Fruit fly (Drosophila melanogaster) whole organism, adult: ENCODE measurements around the gene alphaKap4.

Experiments
- CG33017 ChIP-seq: fragments of 200-800 bp; sonication (Bioruptor generic); optimal IDR thresholded peaks from 2 replicates; lab custom pipeline; 2018; ENCODE audit warnings: missing biosample characterization, mild to moderate bottlenecking, missing genetic modification characterization, moderate library complexity
- CG7101 ChIP-seq: fragments of 200-800 bp; sonication (Bioruptor generic); optimal IDR thresholded peaks from 2 replicates; lab custom pipeline; 2018; ENCODE audit warnings: missing biosample characterization, mild to moderate bottlenecking, missing genetic modification characterization, moderate library complexity
- Crg-1 ChIP-seq: fragments of 200-800 bp; sonication (Bioruptor generic); optimal IDR thresholded peaks from 2 replicates; lab custom pipeline; 2016; ENCODE audit warnings: missing biosample characterization, missing genetic modification characterization
- Hr96 ChIP-seq: fragments of 200-800 bp; sonication (Bioruptor generic); optimal IDR thresholded peaks from 2 replicates; lab custom pipeline; 2016; ENCODE audit warnings: missing biosample characterization, missing genetic modification characterization
- Mnt ChIP-seq: fragments of 200-800 bp; sonication (Bioruptor generic); optimal IDR thresholded peaks from 2 replicates; lab custom pipeline; 2016; ENCODE audit warnings: missing biosample characterization, mild to moderate bottlenecking, missing genetic modification characterization
- cnc ChIP-seq, 2 experiments: fragments of >200 bp; optimal IDR thresholded peaks; 2 replicates each; lab custom pipeline; 2017
- ovo ChIP-seq: fragments of 200-800 bp; sonication (Bioruptor generic); optimal IDR thresholded peaks from 2 replicates; lab custom pipeline; 2016; ENCODE audit warnings: missing biosample characterization, missing genetic modification characterization

dm6 chr3L:5968695-5969094 lies 42.1 kb downstream of the alphaKap4 start:
- no peak for TF ChIP-seq Hr96 (GFP tag; lab: Kevin White, UChicago)
- TF ChIP-seq CG33017 = no peak
- TF ChIP-seq ovo = no peak
- no peak for TF ChIP-seq Mnt (GFP tag; lab: Kevin White, UChicago)
- TF ChIP-seq Crg-1 (GFP tag; lab: Kevin White, UChicago) = no peak
- no peak for TF ChIP-seq CG7101 (tag; lab: Kevin White, UChicago)
- TF ChIP-seq cnc (optimal IDR thresholded peaks at IDR 0.05; lab: Kevin White, UChicago) = no peak
